Fruit fly (Drosophila melanogaster) whole organism, embryonic: ENCODE data around the gene Osi18.

Experiments
- Aef1 ChIP-seq: fragments of 200-800 bp; sonication (Bioruptor generic); IDR thresholded peaks from 3 replicates; pipeline ENCODE4 v1.3.6; 2022; ENCODE audit warnings: missing biosample characterization, missing genetic modification characterization
- CG10267 ChIP-seq: fragments of 200-800 bp; sonication (Bioruptor generic); optimal IDR thresholded peaks from 2 replicates; lab custom pipeline; 2018; ENCODE audit warnings: missing biosample characterization, mild to moderate bottlenecking, missing genetic modification characterization, moderate library complexity
- CG10565 ChIP-seq: fragments of 200-800 bp; sonication (Bioruptor generic); optimal IDR thresholded peaks from 3 replicates; lab custom pipeline; 2016; ENCODE audit warnings: missing biosample characterization, mild to moderate bottlenecking, missing genetic modification characterization
- CG11723 ChIP-seq: fragments of 200-800 bp; sonication (Bioruptor generic); optimal IDR thresholded peaks from 2 replicates; lab custom pipeline; 2017; ENCODE audit warnings: missing biosample characterization, mild to moderate bottlenecking, missing genetic modification characterization
- CG12219 ChIP-seq: fragments of 200-800 bp; sonication (Bioruptor generic); optimal IDR thresholded peaks from 3 replicates; lab custom pipeline; 2018; ENCODE audit warnings: missing biosample characterization, mild to moderate bottlenecking, missing genetic modification characterization
- CG17328 ChIP-seq: fragments of 200-800 bp; sonication (Bioruptor generic); IDR thresholded peaks from 2 replicates; pipeline ENCODE4 v1.3.6; 2022; ENCODE audit warnings: missing biosample characterization, missing genetic modification characterization
- CG1792 ChIP-seq: fragments of 200-800 bp; sonication (Bioruptor generic); optimal IDR thresholded peaks from 2 replicates; lab custom pipeline; 2016; ENCODE audit warnings: missing biosample characterization, missing genetic modification characterization
- CG18262 ChIP-seq: fragments of 200-800 bp; optimal IDR thresholded peaks from 3 replicates; lab custom pipeline; 2019; ENCODE audit warnings: missing biosample characterization, mild to moderate bottlenecking, missing genetic modification characterization, moderate library complexity
- CG3281 ChIP-seq: fragments of 200-800 bp; sonication (Bioruptor generic); optimal IDR thresholded peaks from 3 replicates; lab custom pipeline; 2017; ENCODE audit warnings: missing biosample characterization, mild to moderate bottlenecking, missing genetic modification characterization
- CG3407 ChIP-seq: fragments of 200-800 bp; sonication (Bioruptor generic); optimal IDR thresholded peaks from 2 replicates; lab custom pipeline; 2018; ENCODE audit warnings: missing biosample characterization, mild to moderate bottlenecking, missing genetic modification characterization
- CG34422 ChIP-seq: fragments of 200-800 bp; sonication (Bioruptor generic); IDR thresholded peaks from 3 replicates; pipeline ENCODE4 v1.3.6; 2022; ENCODE audit warnings: missing biosample characterization, missing genetic modification characterization
- CG4820 ChIP-seq: fragments of 200-800 bp; sonication (Bioruptor generic); optimal IDR thresholded peaks from 3 replicates; lab custom pipeline; 2016; ENCODE audit warnings: missing biosample characterization, missing genetic modification characterization
- CG5180 ChIP-seq: fragments of 200-800 bp; sonication (Bioruptor generic); optimal IDR thresholded peaks from 3 replicates; lab custom pipeline; 2017; ENCODE audit warnings: missing biosample characterization, missing genetic modification characterization, mild to moderate bottlenecking, moderate library complexity, missing genetic modification reagents
- CG6654 ChIP-seq: fragments of 200-800 bp; sonication (Bioruptor generic); optimal IDR thresholded peaks from 2 replicates; lab custom pipeline; 2017; ENCODE audit warnings: missing biosample characterization, mild to moderate bottlenecking, missing genetic modification characterization
- CG9817 ChIP-seq: fragments of 200-800 bp; sonication (Bioruptor generic); optimal IDR thresholded peaks from 2 replicates; lab custom pipeline; 2018; ENCODE audit warnings: missing biosample characterization, mild to moderate bottlenecking, missing genetic modification characterization, moderate library complexity
- D ChIP-seq, 2 experiments: fragments of 200-800 bp in 1 of 2; fragments of >200 bp in 1 of 2; sonication (Bioruptor generic) in 1 of 2; optimal IDR thresholded peaks; 2 replicates in 1 of 2; 3 replicates in 1 of 2; lab custom pipeline; 2017; ENCODE audit warnings: mild to moderate bottlenecking in 1 of 2, missing biosample characterization in 1 of 2, missing genetic modification characterization in 1 of 2, missing genetic modification reagents in 1 of 2
- E2f1 ChIP-seq: fragments of 200-800 bp; sonication (Bioruptor generic); IDR thresholded peaks from 2 replicates; pipeline ENCODE4 v1.3.6; 2022; ENCODE audit warnings: missing biosample characterization, missing genetic modification characterization
- E2f2 ChIP-seq: fragments of 200-800 bp; sonication (Bioruptor generic); IDR thresholded peaks from 2 replicates; pipeline ENCODE4 v1.3.6; 2022; ENCODE audit warnings: missing biosample characterization, missing genetic modification characterization
- HmgD ChIP-seq: fragments of 200-800 bp; sonication (Bioruptor generic); optimal IDR thresholded peaks from 3 replicates; lab custom pipeline; 2016; ENCODE audit warnings: missing biosample characterization, missing genetic modification characterization
- Myb ChIP-seq: fragments of 200-800 bp; sonication (Bioruptor generic); optimal IDR thresholded peaks from 2 replicates; lab custom pipeline; 2016; ENCODE audit warnings: missing biosample characterization, missing genetic modification characterization
- NC2β ChIP-seq: fragments of 200-800 bp; sonication (Bioruptor generic); optimal IDR thresholded peaks from 2 replicates; lab custom pipeline; 2016; ENCODE audit warnings: missing biosample characterization, missing genetic modification characterization
- Sin3A ChIP-seq: fragments of >200 bp; optimal IDR thresholded peaks from 2 replicates; lab custom pipeline; 2018
- Sox100B ChIP-seq: fragments of 200-800 bp; sonication (Bioruptor generic); optimal IDR thresholded peaks from 3 replicates; lab custom pipeline; 2018; ENCODE audit warnings: missing biosample characterization, mild to moderate bottlenecking, missing genetic modification characterization
- Taf1 ChIP-seq: fragments of 200-800 bp; sonication (Bioruptor generic); IDR thresholded peaks from 2 replicates; pipeline ENCODE4 v1.3.6; 2022; ENCODE audit warnings: missing biosample characterization, missing genetic modification characterization
- Usf ChIP-seq: fragments of 200-800 bp; sonication (Bioruptor generic); optimal IDR thresholded peaks from 2 replicates; lab custom pipeline; 2017; ENCODE audit warnings: missing genotype, missing biosample characterization, missing genetic modification characterization
- Vsx1 ChIP-seq: fragments of 200-800 bp; sonication (Bioruptor generic); optimal IDR thresholded peaks from 2 replicates; lab custom pipeline; 2017; ENCODE audit warnings: missing biosample characterization, mild to moderate bottlenecking, missing genetic modification characterization, missing genetic modification reagents
- Xrp1 ChIP-seq: fragments of 200-800 bp; sonication (Bioruptor generic); IDR thresholded peaks from 2 replicates; pipeline ENCODE4 v1.3.6; 2022; ENCODE audit warnings: missing biosample characterization, missing genetic modification characterization
- ci ChIP-seq: fragments of 200-800 bp; sonication (Bioruptor generic); IDR thresholded peaks from 3 replicates; pipeline ENCODE4 v1.3.6; 2022; ENCODE audit warnings: missing biosample characterization, missing genetic modification characterization
- dati ChIP-seq: fragments of 200-800 bp; sonication (Bioruptor generic); IDR thresholded peaks from 2 replicates; pipeline ENCODE4 v1.3.6; 2022; ENCODE audit warnings: missing biosample characterization, missing genetic modification characterization
- gsb-n ChIP-seq: fragments of 200-800 bp; sonication (Bioruptor generic); optimal IDR thresholded peaks from 3 replicates; lab custom pipeline; 2018; ENCODE audit warnings: missing biosample characterization, mild to moderate bottlenecking, missing genetic modification characterization
- jing ChIP-seq: fragments of 200-800 bp; sonication (Bioruptor generic); optimal IDR thresholded peaks from 2 replicates; lab custom pipeline; 2018; ENCODE audit warnings: missing biosample characterization, mild to moderate bottlenecking, missing genetic modification characterization
- kah ChIP-seq: fragments of 200-800 bp; sonication (Bioruptor generic); optimal IDR thresholded peaks from 2 replicates; lab custom pipeline; 2018; ENCODE audit warnings: missing biosample characterization, mild to moderate bottlenecking, missing genetic modification characterization
- ken ChIP-seq: fragments of 200-800 bp; sonication (Bioruptor generic); IDR thresholded peaks from 3 replicates; pipeline ENCODE4 v1.3.6; 2022; ENCODE audit warnings: missing biosample characterization, missing genetic modification characterization
- lbe ChIP-seq: fragments of 200-800 bp; sonication (Bioruptor generic); optimal IDR thresholded peaks from 2 replicates; lab custom pipeline; 2016; ENCODE audit warnings: missing biosample characterization, mild to moderate bottlenecking, missing genetic modification characterization
- lov ChIP-seq, 2 experiments: fragments of 200-800 bp in 1 of 2; fragments of >200 bp in 1 of 2; sonication (Bioruptor generic) in 1 of 2; IDR thresholded peaks in 1 of 2; optimal IDR thresholded peaks in 1 of 2; 2 replicates in 1 of 2; 3 replicates in 1 of 2; pipeline versions ENCODE4 v1.3.6 to Lab custom; 2017 to 2022; ENCODE audit warnings: missing biosample characterization in 1 of 2, missing genetic modification characterization in 1 of 2
- nom ChIP-seq: fragments of 200-800 bp; sonication (Bioruptor generic); optimal IDR thresholded peaks from 2 replicates; lab custom pipeline; 2017; ENCODE audit warnings: missing biosample characterization, missing genetic modification characterization, mild to moderate bottlenecking, moderate library complexity, missing genetic modification reagents
- onecut ChIP-seq: fragments of 200-800 bp; sonication (Bioruptor generic); IDR thresholded peaks from 2 replicates; pipeline ENCODE4 v1.3.6; 2022; ENCODE audit warnings: missing biosample characterization, missing genetic modification characterization
- otp ChIP-seq: fragments of 200-800 bp; sonication (Bioruptor generic); IDR thresholded peaks from 3 replicates; pipeline ENCODE4, ENCODE4 v1.3.6; 2022; ENCODE audit warnings: missing biosample characterization, missing genetic modification characterization
- ranshi ChIP-seq: fragments of 200-800 bp; sonication (Bioruptor generic); IDR thresholded peaks from 2 replicates; pipeline ENCODE4 v1.3.6; 2022; ENCODE audit warnings: missing biosample characterization, missing genetic modification characterization
- ro ChIP-seq: fragments of 200-800 bp; sonication (Bioruptor generic); IDR thresholded peaks from 2 replicates; pipeline ENCODE4 v1.3.6; 2022; ENCODE audit warnings: missing biosample characterization, missing genetic modification characterization
- row ChIP-seq: fragments of 200-800 bp; sonication (Bioruptor generic); IDR thresholded peaks from 3 replicates; pipeline ENCODE4 v1.3.6; 2022; ENCODE audit warnings: missing biosample characterization, missing genetic modification characterization
- sc ChIP-seq, 3 experiments: fragments of >200 bp in 2 of 3; fragments of 200-800 bp in 1 of 3; sonication (Bioruptor generic) in 1 of 3; optimal IDR thresholded peaks; 2 replicates in 2 of 3; 3 replicates in 1 of 3; lab custom pipeline; 2017; ENCODE audit warnings: mild to moderate bottlenecking in 1 of 3, missing biosample characterization in 1 of 3, missing genetic modification characterization in 1 of 3, missing genetic modification reagents in 1 of 3
- sisA ChIP-seq: fragments of 200-800 bp; sonication (Bioruptor generic); IDR thresholded peaks from 2 replicates; pipeline ENCODE4 v1.3.6; 2022; ENCODE audit warnings: missing biosample characterization, missing genetic modification characterization
- sqz ChIP-seq: fragments of 200-800 bp; sonication (Bioruptor generic); optimal IDR thresholded peaks from 3 replicates; lab custom pipeline; 2018; ENCODE audit warnings: missing biosample characterization, mild to moderate bottlenecking, missing genetic modification characterization
- tap ChIP-seq: fragments of 200-800 bp; optimal IDR thresholded peaks from 3 replicates; lab custom pipeline; 2019; ENCODE audit warnings: missing biosample characterization, mild to moderate bottlenecking, missing genetic modification characterization, moderate library complexity

Osi18 gene

dm6 chr3R:6352893-6353623 is 23.0 kb downstream of the Osi18 start (continued):
- no peak for TF ChIP-seq dati (GFP tag; lab: Robert Waterston, UW)
- peak; percentile 21 for TF ChIP-seq CG10267 (tag; lab: Kevin White, UChicago)
- no peak for TF ChIP-seq sqz (GFP tag; lab: Kevin White, UChicago)
- TF ChIP-seq CG34422 (GFP tag; lab: Robert Waterston, UW) = no peak
- no peak for TF ChIP-seq Myb (GFP tag; lab: Kevin White, UChicago)

dm6 chr3R:6353624-6354352 is 23.7 kb downstream of the Osi18 start:
- peak; percentile 58 for TF ChIP-seq E2f1
- TF ChIP-seq Aef1 (GFP tag; lab: Robert Waterston, UW) = peak; percentile 51; the same call in 1 of the 3 replicates
- TF ChIP-seq CG17328 (GFP tag; lab: Robert Waterston, UW) = peak; percentile 48
- TF ChIP-seq E2f2 (GFP tag; lab: Robert Waterston, UW) = peak; percentile 53; the same call in 1 of the 2 replicates
- no peak for TF ChIP-seq CG11723
- peak; percentile 78 for TF ChIP-seq jing (GFP tag; lab: Kevin White, UChicago)
- peak; percentile 60 for TF ChIP-seq CG1792 (GFP tag; lab: Kevin White, UChicago)
- peak; percentile 89 for TF ChIP-seq row (GFP tag; lab: Robert Waterston, UW)
- TF ChIP-seq CG10565 (GFP tag; lab: Kevin White, UChicago) = no peak
- peak; percentile 75 for TF ChIP-seq CG10267 (tag; lab: Kevin White, UChicago)
- peak; percentile 48 for TF ChIP-seq CG6654 (GFP tag; lab: Kevin White, UChicago)
- TF ChIP-seq ro (GFP tag; lab: Robert Waterston, UW) = peak; percentile 25; the same call in 1 of the 2 replicates
- peak; percentile 21; the same call in 1 of the 3 replicates for TF ChIP-seq ken (GFP tag; lab: Robert Waterston, UW)
- peak; percentile 68 for TF ChIP-seq CG4820 (GFP tag; lab: Kevin White, UChicago)
- TF ChIP-seq Usf = peak; percentile 16
- no peak for TF ChIP-seq tap (tag; lab: Kevin White, UChicago)
- peak; percentile 71 for TF ChIP-seq CG5180 (GFP tag; lab: Kevin White, UChicago)
- peak; percentile 39 for TF ChIP-seq NC2β (GFP tag; lab: Kevin White, UChicago)
- no peak for TF ChIP-seq CG3407 (GFP tag; lab: Kevin White, UChicago)
- peak; percentile 55; the same call in 1 of the 3 replicates for TF ChIP-seq ci (GFP tag; lab: Robert Waterston, UW)
- TF ChIP-seq lbe = peak; percentile 19
- peak; percentile 47; the same call in 1 of the 2 replicates for TF ChIP-seq sisA (GFP tag; lab: Robert Waterston, UW)
- TF ChIP-seq Sox100B (GFP tag; lab: Kevin White, UChicago) = peak; percentile 92
- TF ChIP-seq lov (optimal IDR thresholded peaks at IDR 0.05; lab: Kevin White, UChicago) = no peak
- TF ChIP-seq lov (GFP tag; IDR thresholded peaks at IDR 0.05; lab: Robert Waterston, UW) = no peak
- no peak for TF ChIP-seq gsb-n (tag; lab: Kevin White, UChicago)
- TF ChIP-seq HmgD (GFP tag; lab: Kevin White, UChicago) = peak; percentile 21
- peak; percentile 55 for TF ChIP-seq CG9817 (tag; lab: Kevin White, UChicago)
- peak; percentile 52 for TF ChIP-seq kah (GFP tag; lab: Kevin White, UChicago)
- TF ChIP-seq ranshi = peak; percentile 54; the same call in 1 of the 2 replicates
- peak; percentile 12; the same call in 1 of the 3 replicates for TF ChIP-seq otp
- no peak for TF ChIP-seq Vsx1 (GFP tag; lab: Kevin White, UChicago)
- TF ChIP-seq nom (GFP tag; lab: Kevin White, UChicago) = no peak
- no peak for TF ChIP-seq Sin3A (lab: Kevin White, UChicago)
- TF ChIP-seq CG3281 (GFP tag; lab: Kevin White, UChicago) = no peak
- TF ChIP-seq onecut (GFP tag; lab: Robert Waterston, UW) = peak; percentile 23
- peak; percentile 55 for TF ChIP-seq Xrp1 (GFP tag; lab: Robert Waterston, UW)
- TF ChIP-seq CG12219 = peak; percentile 74
- TF ChIP-seq sc (optimal IDR thresholded peaks at IDR 0.05; lab: Kevin White, UChicago) = no peak
- TF ChIP-seq sc (GFP tag; optimal IDR thresholded peaks at IDR 0.05; lab: Kevin White, UChicago) = peak; percentile 82
- TF ChIP-seq Taf1 (GFP tag; lab: Robert Waterston, UW) = 0 out of 2 replicates have a peak, but pooled peaks have one; percentile 10
- TF ChIP-seq CG18262 (tag; lab: Kevin White, UChicago) = peak; percentile 92
- TF ChIP-seq D (optimal IDR thresholded peaks at IDR 0.05; lab: Kevin White, UChicago) = no peak
- TF ChIP-seq D (GFP tag; optimal IDR thresholded peaks at IDR 0.05; lab: Kevin White, UChicago) = peak; percentile 80
